Worm (Caenorhabditis elegans) whole organism, early embryonic: ENCODE results near the gene C41G6.12.

Experiments
- ama-1 ChIP-seq: fragments of 150-350 bp; optimal IDR thresholded peaks from 2 replicates; lab custom pipeline; 2014
- flt-1 ChIP-seq: fragments of 200-800 bp; sonication (Bioruptor generic); IDR thresholded peaks from 2 replicates; pipeline ENCODE4 v1.3.6; 2022; ENCODE audit warnings: missing genetic modification characterization, missing compliant biosample characterization
- tbx-37 ChIP-seq: fragments of 200-800 bp; sonication (Bioruptor generic); conservative IDR thresholded peaks from 2 replicates; pipeline ENCODE4 v1.3.6; 2022; ENCODE audit warnings: missing genetic modification reagents, missing genetic modification characterization, missing compliant biosample characterization

DNA sequence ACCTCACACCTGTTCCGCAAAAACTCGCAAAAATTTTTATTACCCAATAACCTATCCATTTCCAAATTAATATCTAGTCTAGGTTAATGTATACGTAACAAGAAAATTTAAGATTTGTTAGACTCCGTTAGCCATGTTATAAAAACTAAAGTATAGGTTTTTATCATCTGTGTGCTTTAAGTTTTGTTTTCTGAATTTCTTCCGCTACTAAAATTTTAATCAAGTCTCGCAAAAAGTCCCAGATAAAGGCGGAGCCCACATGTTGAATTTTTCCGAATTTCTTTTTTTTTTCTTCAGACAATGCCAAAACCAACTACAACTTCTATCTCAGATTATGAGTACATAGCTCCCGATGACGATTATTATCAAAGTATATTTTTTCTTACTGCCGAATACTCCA is 24.6 kb upstream of the C41G6.12 start, which contains the start of gene srw-13:
- TF ChIP-seq ama-1 (lab: Kevin White, UChicago), result no peak
- TF ChIP-seq tbx-37 (GFP tag; lab: Robert Waterston, UW), result no peak
- no peak for TF ChIP-seq flt-1 (GFP tag; lab: Robert Waterston, UW)
